Fruit fly (Drosophila melanogaster) whole organism, embryonic: ENCODE data around the gene blot.
A peak's percentile ranks its signal among the peaks of the same experiment; 100 is the strongest.

ENCODE experiments used
- ATbp ChIP-seq: fragments of 200-800 bp; sonication (Bioruptor generic); optimal IDR thresholded peaks from 2 replicates; lab custom pipeline; 2017; ENCODE audit warnings: missing biosample characterization, mild to moderate bottlenecking, missing genetic modification characterization, missing genetic modification reagents
- Abd-B ChIP-seq: fragments of 200-800 bp; sonication (Bioruptor generic); optimal IDR thresholded peaks from 2 replicates; lab custom pipeline; 2018; ENCODE audit warnings: missing biosample characterization, mild to moderate bottlenecking, missing genetic modification characterization, moderate library complexity
- Adf1 ChIP-seq: fragments of 200-800 bp; sonication (Bioruptor generic); IDR thresholded peaks from 2 replicates; pipeline ENCODE4 v1.3.6; 2022; ENCODE audit warnings: missing biosample characterization, missing genetic modification characterization
- Atf3 ChIP-seq: fragments of 200-800 bp; sonication (Bioruptor generic); optimal IDR thresholded peaks from 3 replicates; lab custom pipeline; 2016; ENCODE audit warnings: missing biosample characterization, missing genetic modification characterization
- Atf6 ChIP-seq: fragments of 200-800 bp; sonication (Bioruptor generic); IDR thresholded peaks from 2 replicates; pipeline ENCODE4 v1.3.6; 2022; ENCODE audit warnings: missing biosample characterization, missing genetic modification characterization
- CG1024 ChIP-seq: fragments of 200-800 bp; sonication (Bioruptor generic); IDR thresholded peaks from 2 replicates; pipeline ENCODE4 v1.3.6; 2022; ENCODE audit warnings: missing biosample characterization, missing genetic modification characterization
- CG11247 ChIP-seq: fragments of 200-800 bp; sonication (Bioruptor generic); IDR thresholded peaks from 2 replicates; pipeline ENCODE4 v1.3.6; 2022; ENCODE audit warnings: missing biosample characterization, missing genetic modification characterization
- CG11504 ChIP-seq: fragments of 200-800 bp; sonication (Bioruptor generic); optimal IDR thresholded peaks from 3 replicates; lab custom pipeline; 2019; ENCODE audit warnings: missing biosample characterization, mild to moderate bottlenecking, missing genetic modification characterization, moderate library complexity
- CG11696 ChIP-seq: fragments of 200-800 bp; sonication (Bioruptor generic); IDR thresholded peaks from 2 replicates; pipeline ENCODE4 v1.3.6; 2022; ENCODE audit warnings: missing biosample characterization, missing genetic modification characterization
- CG12071 ChIP-seq: fragments of 200-800 bp; sonication (Bioruptor generic); optimal IDR thresholded peaks from 3 replicates; lab custom pipeline; 2018; ENCODE audit warnings: missing biosample characterization, mild to moderate bottlenecking, missing genetic modification characterization
- CG12744 ChIP-seq: fragments of 200-800 bp; sonication (Bioruptor generic); optimal IDR thresholded peaks from 2 replicates; lab custom pipeline; 2016; ENCODE audit warnings: missing biosample characterization, missing genetic modification characterization
- CG13424 ChIP-seq: fragments of 200-800 bp; sonication (Bioruptor generic); optimal IDR thresholded peaks from 2 replicates; lab custom pipeline; 2019; ENCODE audit warnings: missing biosample characterization, mild to moderate bottlenecking, missing genetic modification characterization, moderate library complexity
- CG14667 ChIP-seq: fragments of 200-800 bp; sonication (Bioruptor generic); IDR thresholded peaks from 2 replicates; pipeline ENCODE4 v1.3.6; 2022; ENCODE audit warnings: missing biosample characterization, missing genetic modification characterization
- CG17802 ChIP-seq: fragments of 200-800 bp; sonication (Bioruptor generic); optimal IDR thresholded peaks from 2 replicates; lab custom pipeline; 2018; ENCODE audit warnings: missing biosample characterization, mild to moderate bottlenecking, missing genetic modification characterization, moderate library complexity
- CG17829 ChIP-seq: fragments of 200-800 bp; optimal IDR thresholded peaks from 2 replicates; lab custom pipeline; 2019; ENCODE audit warnings: missing biosample characterization, mild to moderate bottlenecking, missing genetic modification characterization, moderate library complexity
- CG18599 ChIP-seq: fragments of 200-800 bp; sonication (Bioruptor generic); optimal IDR thresholded peaks from 3 replicates; lab custom pipeline; 2017; ENCODE audit warnings: missing biosample characterization, missing genetic modification characterization, mild to moderate bottlenecking, moderate library complexity, missing genetic modification reagents
- CG2875 ChIP-seq: fragments of 200-800 bp; sonication (Bioruptor generic); optimal IDR thresholded peaks from 2 replicates; lab custom pipeline; 2017; ENCODE audit warnings: missing biosample characterization, mild to moderate bottlenecking, missing genetic modification characterization, missing genetic modification reagents
- CG30431 ChIP-seq: fragments of 200-800 bp; sonication (Bioruptor generic); optimal IDR thresholded peaks from 2 replicates; lab custom pipeline; 2017; ENCODE audit warnings: missing biosample characterization, missing genetic modification characterization
- CG32767 ChIP-seq: fragments of 200-800 bp; sonication (Bioruptor generic); IDR thresholded peaks from 2 replicates; pipeline ENCODE4 v1.3.6; 2022; ENCODE audit warnings: missing biosample characterization, missing genetic modification characterization
- CG3726 ChIP-seq: fragments of 200-800 bp; sonication (Bioruptor generic); IDR thresholded peaks from 3 replicates; pipeline ENCODE4, ENCODE4 v1.3.6; 2022; ENCODE audit warnings: missing biosample characterization, missing genetic modification characterization
- CG4730 ChIP-seq: fragments of 200-800 bp; sonication (Bioruptor generic); IDR thresholded peaks from 2 replicates; pipeline ENCODE4 v1.3.6; 2022; ENCODE audit warnings: missing biosample characterization, missing genetic modification characterization
- CG4854 ChIP-seq: fragments of 200-800 bp; sonication (Bioruptor generic); optimal IDR thresholded peaks from 2 replicates; lab custom pipeline; 2016; ENCODE audit warnings: missing biosample characterization, missing genetic modification characterization, inconsistent platforms
- CG6175 ChIP-seq: fragments of 200-800 bp; sonication (Bioruptor generic); IDR thresholded peaks from 3 replicates; pipeline ENCODE4 v1.3.6; 2022; ENCODE audit warnings: missing biosample characterization, missing genetic modification characterization
- CG6272 ChIP-seq: fragments of 200-800 bp; sonication (Bioruptor generic); IDR thresholded peaks from 2 replicates; pipeline ENCODE4 v1.3.6; 2022; ENCODE audit warnings: missing biosample characterization, missing genetic modification characterization
- CG8478 ChIP-seq: fragments of >200 bp; optimal IDR thresholded peaks from 2 replicates; lab custom pipeline; 2018
- Ets97D ChIP-seq: fragments of 200-800 bp; sonication (Bioruptor generic); optimal IDR thresholded peaks from 3 replicates; lab custom pipeline; 2016; ENCODE audit warnings: missing biosample characterization, missing genetic modification characterization
- HLH4C ChIP-seq: fragments of 200-800 bp; sonication (Bioruptor generic); IDR thresholded peaks from 3 replicates; pipeline ENCODE4 v1.3.6; 2022; ENCODE audit warnings: missing biosample characterization, missing genetic modification characterization; ENCODE audit not compliant: partially characterized antibody
- Med ChIP-seq: fragments of 200-800 bp; sonication (Bioruptor generic); peaks from one replicate; lab custom pipeline; 2016; ENCODE audit warnings: missing biosample characterization, missing genetic modification characterization, mild to moderate bottlenecking, inconsistent platforms, moderate library complexity
- Mrtf ChIP-seq: fragments of 200-800 bp; sonication (Bioruptor generic); IDR thresholded peaks from 3 replicates; pipeline ENCODE4 v1.3.6; 2022; ENCODE audit warnings: missing biosample characterization, missing genetic modification characterization
- Oli ChIP-seq: fragments of 200-800 bp; sonication (Bioruptor generic); optimal IDR thresholded peaks from 2 replicates; lab custom pipeline; 2018; ENCODE audit warnings: missing biosample characterization, mild to moderate bottlenecking, missing genetic modification characterization, moderate library complexity
- Sox100B ChIP-seq: fragments of 200-800 bp; sonication (Bioruptor generic); optimal IDR thresholded peaks from 3 replicates; lab custom pipeline; 2018; ENCODE audit warnings: missing biosample characterization, mild to moderate bottlenecking, missing genetic modification characterization
- bbx ChIP-seq: fragments of 200-800 bp; sonication (Bioruptor generic); IDR thresholded peaks from 2 replicates; pipeline ENCODE4 v1.3.6; 2022; ENCODE audit warnings: missing biosample characterization, missing genetic modification characterization; ENCODE audit not compliant: partially characterized antibody
- bigmax ChIP-seq: fragments of 200-800 bp; sonication (Bioruptor generic); optimal IDR thresholded peaks from 2 replicates; lab custom pipeline; 2018; ENCODE audit warnings: missing biosample characterization, mild to moderate bottlenecking, missing genetic modification characterization
- cg ChIP-seq: fragments of 200-800 bp; sonication (Bioruptor generic); optimal IDR thresholded peaks from 3 replicates; lab custom pipeline; 2019; ENCODE audit warnings: missing biosample characterization, mild to moderate bottlenecking, missing genetic modification characterization, moderate library complexity
- corto ChIP-seq: fragments of 200-800 bp; sonication (Bioruptor generic); optimal IDR thresholded peaks from 2 replicates; lab custom pipeline; 2016; ENCODE audit warnings: missing biosample characterization, mild to moderate bottlenecking, missing genetic modification characterization, moderate library complexity
- dimm ChIP-seq: fragments of 200-800 bp; sonication (Bioruptor generic); IDR thresholded peaks from 2 replicates; pipeline ENCODE4 v1.3.6; 2022; ENCODE audit warnings: missing biosample characterization, missing genetic modification characterization
- dmrt11E ChIP-seq: fragments of 200-800 bp; sonication (Bioruptor generic); optimal IDR thresholded peaks from 3 replicates; lab custom pipeline; 2018; ENCODE audit warnings: missing biosample characterization, mild to moderate bottlenecking, missing genetic modification characterization, moderate library complexity
- gem ChIP-seq: fragments of 200-800 bp; sonication (Bioruptor generic); optimal IDR thresholded peaks from 2 replicates; lab custom pipeline; 2019; ENCODE audit warnings: missing biosample characterization, mild to moderate bottlenecking, missing genetic modification characterization, moderate library complexity
- grau ChIP-seq: fragments of 200-800 bp; optimal IDR thresholded peaks from 3 replicates; lab custom pipeline; 2019; ENCODE audit warnings: missing biosample characterization, mild to moderate bottlenecking, missing genetic modification characterization, moderate library complexity
- ind ChIP-seq: fragments of 200-800 bp; sonication (Bioruptor generic); optimal IDR thresholded peaks from 3 replicates; lab custom pipeline; 2016; ENCODE audit warnings: missing biosample characterization, missing genetic modification characterization
- kah ChIP-seq: fragments of 200-800 bp; sonication (Bioruptor generic); optimal IDR thresholded peaks from 2 replicates; lab custom pipeline; 2018; ENCODE audit warnings: missing biosample characterization, mild to moderate bottlenecking, missing genetic modification characterization
- maf-S ChIP-seq: fragments of 200-800 bp; sonication (Bioruptor generic); optimal IDR thresholded peaks from 2 replicates; lab custom pipeline; 2016; ENCODE audit warnings: missing biosample characterization, missing genetic modification characterization
- ro ChIP-seq: fragments of 200-800 bp; sonication (Bioruptor generic); IDR thresholded peaks from 2 replicates; pipeline ENCODE4 v1.3.6; 2022; ENCODE audit warnings: missing biosample characterization, missing genetic modification characterization
- row ChIP-seq: fragments of 200-800 bp; sonication (Bioruptor generic); IDR thresholded peaks from 3 replicates; pipeline ENCODE4 v1.3.6; 2022; ENCODE audit warnings: missing biosample characterization, missing genetic modification characterization
- sr ChIP-seq: fragments of 200-800 bp; sonication (Bioruptor generic); IDR thresholded peaks from 3 replicates; pipeline ENCODE4 v1.3.6; 2022; ENCODE audit warnings: missing biosample characterization, missing genetic modification characterization
- stc ChIP-seq: fragments of 200-800 bp; sonication (Bioruptor generic); IDR thresholded peaks from 2 replicates; pipeline ENCODE4 v1.3.6; 2022; ENCODE audit warnings: missing biosample characterization, missing genetic modification characterization
- stwl ChIP-seq: fragments of 200-800 bp; sonication (Bioruptor generic); optimal IDR thresholded peaks from 3 replicates; lab custom pipeline; 2018; ENCODE audit warnings: missing biosample characterization, mild to moderate bottlenecking, missing genetic modification characterization, moderate library complexity
- tap ChIP-seq: fragments of 200-800 bp; optimal IDR thresholded peaks from 3 replicates; lab custom pipeline; 2019; ENCODE audit warnings: missing biosample characterization, mild to moderate bottlenecking, missing genetic modification characterization, moderate library complexity
- tio ChIP-seq: fragments of 200-800 bp; sonication (Bioruptor generic); optimal IDR thresholded peaks from 2 replicates; lab custom pipeline; 2017; ENCODE audit warnings: missing biosample characterization, missing genetic modification characterization, inconsistent platforms
- tup ChIP-seq: fragments of 200-800 bp; sonication (Bioruptor generic); optimal IDR thresholded peaks from 2 replicates; lab custom pipeline; 2016; ENCODE audit warnings: missing biosample characterization, mild to moderate bottlenecking, missing genetic modification characterization, moderate library complexity

blot gene

dm6 chr3L:17415967-17416749, 5.2 kb downstream of the blot start (continued):
- TF ChIP-seq Atf6 (GFP tag; lab: Robert Waterston, UW), result no peak
- TF ChIP-seq CG18599 (GFP tag; lab: Kevin White, UChicago), result peak; percentile 12
- TF ChIP-seq Oli, result peak; percentile 9
- no peak for TF ChIP-seq CG17802
- no peak for TF ChIP-seq CG6175 (GFP tag; lab: Robert Waterston, UW)
- TF ChIP-seq bbx, result no peak
- no peak for TF ChIP-seq CG13424 (tag; lab: Kevin White, UChicago)
- no peak for TF ChIP-seq CG6272
- TF ChIP-seq Sox100B (GFP tag; lab: Kevin White, UChicago), result no peak
- TF ChIP-seq tio (GFP tag; lab: Kevin White, UChicago), result peak; percentile 41
- peak; percentile 58 for TF ChIP-seq grau (tag; lab: Kevin White, UChicago)
- no peak for TF ChIP-seq CG11247 (GFP tag; lab: Robert Waterston, UW)
- no peak for TF ChIP-seq CG2875 (GFP tag; lab: Kevin White, UChicago)
- TF ChIP-seq stwl (tag; lab: Kevin White, UChicago), result peak; percentile 43
- TF ChIP-seq CG3726 (GFP tag; lab: Robert Waterston, UW), result no peak
- TF ChIP-seq HLH4C (GFP tag; lab: Robert Waterston, UW), result no peak
- TF ChIP-seq CG4730 (GFP tag; lab: Robert Waterston, UW), result no peak
- TF ChIP-seq stc (GFP tag; lab: Robert Waterston, UW), result no peak
- no peak for TF ChIP-seq ro (GFP tag; lab: Robert Waterston, UW)
- peak; percentile 57; the same call in 1 of the 3 replicates for TF ChIP-seq row (GFP tag; lab: Robert Waterston, UW)
- no peak for TF ChIP-seq Atf3
- TF ChIP-seq CG11696 (GFP tag; lab: Robert Waterston, UW), result no peak
- no peak for TF ChIP-seq tap (tag; lab: Kevin White, UChicago)
- peak; percentile 42 for TF ChIP-seq maf-S (GFP tag; lab: Kevin White, UChicago)
- peak; percentile 5 for TF ChIP-seq CG11504 (tag; lab: Kevin White, UChicago)
- peak; percentile 86 for TF ChIP-seq Med (GFP tag; lab: Kevin White, UChicago)
- TF ChIP-seq ind (GFP tag; lab: Kevin White, UChicago), result peak; percentile 13
- no peak for TF ChIP-seq tup (GFP tag; lab: Kevin White, UChicago)
- TF ChIP-seq Ets97D (GFP tag; lab: Kevin White, UChicago), result no peak
- TF ChIP-seq CG12071, result no peak
- TF ChIP-seq CG30431 (GFP tag; lab: Kevin White, UChicago), result peak; percentile 59
- no peak for TF ChIP-seq cg (GFP tag; lab: Kevin White, UChicago)
- peak; percentile 77 for TF ChIP-seq CG17829 (tag; lab: Kevin White, UChicago)
- no peak for TF ChIP-seq bigmax (GFP tag; lab: Kevin White, UChicago)
- TF ChIP-seq CG32767 (GFP tag; lab: Robert Waterston, UW), result no peak
- no peak for TF ChIP-seq dimm (GFP tag; lab: Robert Waterston, UW)
- TF ChIP-seq CG12744 (GFP tag; lab: Kevin White, UChicago), result no peak
- peak; percentile 75 for TF ChIP-seq gem (tag; lab: Kevin White, UChicago)
- TF ChIP-seq CG1024 (GFP tag; lab: Robert Waterston, UW), result no peak
- peak; percentile 90 for TF ChIP-seq dmrt11E (tag; lab: Kevin White, UChicago)
- TF ChIP-seq Abd-B, result no peak
- no peak for TF ChIP-seq ATbp (GFP tag; lab: Kevin White, UChicago)
- no peak for TF ChIP-seq Adf1 (GFP tag; lab: Robert Waterston, UW)
- TF ChIP-seq sr (GFP tag; lab: Robert Waterston, UW), result no peak
- no peak for TF ChIP-seq kah (GFP tag; lab: Kevin White, UChicago)
- TF ChIP-seq CG4854 (GFP tag; lab: Kevin White, UChicago), result peak; percentile 12
- TF ChIP-seq Mrtf (GFP tag; lab: Robert Waterston, UW), result 0 out of 3 replicates have a peak, but pooled peaks have one; percentile 9
- TF ChIP-seq CG14667 (GFP tag; lab: Robert Waterston, UW), result no peak
- TF ChIP-seq CG8478 (lab: Kevin White, UChicago), result no peak
- TF ChIP-seq corto (GFP tag; lab: Kevin White, UChicago), result no peak
